Fruit fly (Drosophila melanogaster) whole organism, adult: ENCODE measurements around the gene alpha-Man-Ib.

Source experiments
- CG14711 ChIP-seq: fragments of 200-800 bp; sonication (Bioruptor generic); optimal IDR thresholded peaks from 2 replicates; lab custom pipeline; 2018; ENCODE audit warnings: missing biosample characterization, mild to moderate bottlenecking, missing genetic modification characterization, moderate library complexity
- CG1620 ChIP-seq: fragments of 200-800 bp; sonication (Bioruptor generic); optimal IDR thresholded peaks from 2 replicates; lab custom pipeline; 2016; ENCODE audit warnings: missing biosample characterization, missing genetic modification characterization
- CG33017 ChIP-seq: fragments of 200-800 bp; sonication (Bioruptor generic); optimal IDR thresholded peaks from 2 replicates; lab custom pipeline; 2018; ENCODE audit warnings: missing biosample characterization, mild to moderate bottlenecking, missing genetic modification characterization, moderate library complexity
- Crg-1 ChIP-seq: fragments of 200-800 bp; sonication (Bioruptor generic); optimal IDR thresholded peaks from 2 replicates; lab custom pipeline; 2016; ENCODE audit warnings: missing biosample characterization, missing genetic modification characterization
- Hr96 ChIP-seq: fragments of 200-800 bp; sonication (Bioruptor generic); optimal IDR thresholded peaks from 2 replicates; lab custom pipeline; 2016; ENCODE audit warnings: missing biosample characterization, missing genetic modification characterization
- bab1 ChIP-seq: fragments of 200-800 bp; sonication (Bioruptor generic); optimal IDR thresholded peaks from 3 replicates; lab custom pipeline; 2019; ENCODE audit warnings: missing biosample characterization, mild to moderate bottlenecking, missing genetic modification characterization, moderate library complexity
- cic ChIP-seq: fragments of 200-800 bp; sonication (Bioruptor generic); optimal IDR thresholded peaks from 2 replicates; lab custom pipeline; 2017; ENCODE audit warnings: missing biosample characterization, mild to moderate bottlenecking, missing genetic modification characterization, moderate library complexity
- ovo ChIP-seq: fragments of 200-800 bp; sonication (Bioruptor generic); optimal IDR thresholded peaks from 2 replicates; lab custom pipeline; 2016; ENCODE audit warnings: missing biosample characterization, missing genetic modification characterization
- toe ChIP-seq: fragments of 200-800 bp; sonication (Bioruptor generic); optimal IDR thresholded peaks from 2 replicates; lab custom pipeline; 2016; ENCODE audit warnings: missing biosample characterization, missing genetic modification characterization

- no peak for TF ChIP-seq Crg-1 (GFP tag; lab: Kevin White, UChicago)
- TF ChIP-seq CG14711 (tag; lab: Kevin White, UChicago): no peak
- no peak for TF ChIP-seq cic
- no peak for TF ChIP-seq toe (GFP tag; lab: Kevin White, UChicago)
- TF ChIP-seq CG33017: no peak
- no peak for TF ChIP-seq ovo (GFP tag; lab: Kevin White, UChicago)
- no peak for TF ChIP-seq Hr96 (GFP tag; lab: Kevin White, UChicago)
- no peak for TF ChIP-seq bab1 (GFP tag; lab: Kevin White, UChicago)
- no peak for TF ChIP-seq CG1620 (GFP tag; lab: Kevin White, UChicago)
These were observed 770 bp upstream of the alpha-Man-Ib start for dm6 chr3R:29113392-29113791.
